Worm (Caenorhabditis elegans) whole organism, young adult: ENCODE data around the gene ugt-21.

ENCODE experiments used
- F49E8.2 ChIP-seq: sonication (generic microtip); optimal IDR thresholded peaks from 3 replicates; lab custom pipeline; 2017; ENCODE audit warnings: missing genetic modification characterization, mild to moderate bottlenecking, missing compliant biosample characterization, antibody characterized with exemption, moderate library complexity; ENCODE audit not compliant: insufficient read depth
- F55B11.4 ChIP-seq: sonication (generic microtip); optimal IDR thresholded peaks from 2 replicates; lab custom pipeline; 2016; ENCODE audit warnings: missing compliant biosample characterization, missing genetic modification characterization, borderline replicate concordance; ENCODE audit not compliant: insufficient read depth
- ceh-100 ChIP-seq: fragments of 200-800 bp; sonication (Bioruptor generic); IDR thresholded peaks from 2 replicates; pipeline ENCODE4 v1.3.6; 2022; ENCODE audit warnings: missing genetic modification reagents, missing genetic modification characterization, missing compliant biosample characterization
- ceh-27 ChIP-seq: fragments of 200-800 bp; sonication (Bioruptor generic); optimal IDR thresholded peaks from 2 replicates; lab custom pipeline; 2018; ENCODE audit warnings: mild to moderate bottlenecking, missing genetic modification characterization, moderate library complexity, missing compliant biosample characterization
- dpl-1 ChIP-seq: fragments of 150-350 bp; optimal IDR thresholded peaks from 2 replicates; lab custom pipeline; 2014; ENCODE audit warnings: missing biosample characterization, missing genetic modification reagents, missing genetic modification characterization
- lin-35 ChIP-seq, 3 experiments: fragments of 150-350 bp in 2 of 3; sonication (generic microtip) in 1 of 3; optimal IDR thresholded peaks; 2 replicates each; lab custom pipeline; 2014 to 2018; ENCODE audit warnings: missing biosample characterization in 3 of 3, missing genetic modification characterization in 3 of 3, missing genetic modification reagents in 3 of 3
- mxl-1 ChIP-seq: sonication (generic microtip); optimal IDR thresholded peaks from 2 replicates; lab custom pipeline; 2016; ENCODE audit warnings: missing genetic modification characterization, missing compliant biosample characterization
- snpc-4 ChIP-seq, 5 experiments: fragments of 150-350 bp in 1 of 5; sonication (generic microtip) in 4 of 5; optimal IDR thresholded peaks; 2 replicates each; lab custom pipeline; 2014 to 2018; ENCODE audit warnings: missing genetic modification characterization in 5 of 5, missing biosample characterization in 3 of 5, antibody characterized with exemption in 2 of 5, mild to moderate bottlenecking in 2 of 5, missing compliant biosample characterization in 2 of 5, missing genotype in 2 of 5, moderate library complexity in 2 of 5, missing genetic modification reagents in 1 of 5
- tlf-1 ChIP-seq: fragments of 200-800 bp; sonication (Bioruptor generic); optimal IDR thresholded peaks from 2 replicates; lab custom pipeline; 2018; ENCODE audit warnings: mild to moderate bottlenecking, missing genetic modification characterization, missing compliant biosample characterization
- unc-62 ChIP-seq: fragments of 150-350 bp; optimal IDR thresholded peaks from 2 replicates; lab custom pipeline; 2014; ENCODE audit warnings: missing biosample characterization, missing genetic modification reagents, missing genetic modification characterization

- no peak for TF ChIP-seq F49E8.2 (tag; lab: Kevin White, UChicago)
- no peak for TF ChIP-seq unc-62
- no peak for TF ChIP-seq ceh-100
- TF ChIP-seq tlf-1: no peak
- TF ChIP-seq snpc-4 (GFP tag; optimal IDR thresholded peaks at IDR 0.05; lab: Kevin White, UChicago): no peak
- TF ChIP-seq snpc-4 (tag; optimal IDR thresholded peaks at IDR 0.05; lab: Kevin White, UChicago): no peak
- TF ChIP-seq lin-35 (GFP tag; optimal IDR thresholded peaks at IDR 0.05; lab: Kevin White, UChicago): no peak
- TF ChIP-seq ceh-27: no peak
- TF ChIP-seq F55B11.4 (tag; lab: Kevin White, UChicago): no peak
- no peak for TF ChIP-seq dpl-1 (GFP tag; lab: Kevin White, UChicago)
- TF ChIP-seq mxl-1 (tag; lab: Kevin White, UChicago): no peak
Measured at ce11 chrIV:9536124-9536523, 36.0 kb downstream of the ugt-21 start.
